Worm (Caenorhabditis elegans) whole organism, L1 larva: ENCODE measurements around the gene clc-4.

Experiments used
- C34B4.2 ChIP-seq: sonication (generic microtip); optimal IDR thresholded peaks from 2 replicates; lab custom pipeline; 2017; ENCODE audit warnings: mild to moderate bottlenecking, missing genetic modification characterization, missing compliant biosample characterization
- F16B12.6 ChIP-seq: fragments of 150-350 bp; optimal IDR thresholded peaks from 2 replicates; lab custom pipeline; 2014; ENCODE audit warnings: missing biosample characterization, missing genetic modification characterization
- Y116A8C.19 ChIP-seq: sonication (generic microtip); optimal IDR thresholded peaks from 2 replicates; lab custom pipeline; 2016; ENCODE audit warnings: missing compliant biosample characterization, missing genetic modification characterization, borderline replicate concordance
- aha-1 ChIP-seq: fragments of 150-350 bp; optimal IDR thresholded peaks from 2 replicates; lab custom pipeline; 2014; ENCODE audit warnings: missing biosample characterization, missing genetic modification characterization
- ama-1 ChIP-seq: fragments of 150-350 bp; optimal IDR thresholded peaks from 2 replicates; lab custom pipeline; 2014
- blmp-1 ChIP-seq: fragments of 150-350 bp; optimal IDR thresholded peaks from 2 replicates; lab custom pipeline; 2014; ENCODE audit warnings: missing biosample characterization, missing genetic modification characterization
- ceh-63 ChIP-seq: fragments of 200-800 bp; sonication (Bioruptor generic); optimal IDR thresholded peaks from 2 replicates; lab custom pipeline; 2018; ENCODE audit warnings: mild to moderate bottlenecking, missing genetic modification characterization, missing compliant biosample characterization
- ceh-82 ChIP-seq, 3 experiments: fragments of 150-350 bp in 1 of 3; sonication (generic microtip) in 2 of 3; optimal IDR thresholded peaks; 2 replicates each; lab custom pipeline; 2014 to 2017; ENCODE audit warnings: missing biosample characterization in 3 of 3, missing genetic modification characterization in 3 of 3
- ceh-88 ChIP-seq: fragments of 200-800 bp; sonication (Bioruptor generic); IDR thresholded peaks from 2 replicates; pipeline ENCODE4 v1.3.6; 2022; ENCODE audit warnings: missing genetic modification characterization, missing compliant biosample characterization
- ceh-90 ChIP-seq: sonication (generic microtip); optimal IDR thresholded peaks from 2 replicates; lab custom pipeline; 2016; ENCODE audit warnings: missing genetic modification characterization, missing compliant biosample characterization
- ces-1 ChIP-seq: fragments of 150-350 bp; optimal IDR thresholded peaks from 2 replicates; lab custom pipeline; 2014; ENCODE audit warnings: missing biosample characterization, missing genetic modification reagents, missing genetic modification characterization
- dpl-1 ChIP-seq, 3 experiments: fragments of 150-350 bp in 2 of 3; sonication (generic microtip) in 1 of 3; optimal IDR thresholded peaks; 2 replicates each; lab custom pipeline; 2014 to 2017; ENCODE audit warnings: missing biosample characterization in 3 of 3, missing genetic modification characterization in 3 of 3, missing genetic modification reagents in 3 of 3
- dsc-1 ChIP-seq: sonication (generic microtip); optimal IDR thresholded peaks from 2 replicates; lab custom pipeline; 2016; ENCODE audit warnings: mild to moderate bottlenecking, missing genetic modification characterization, missing compliant biosample characterization
- efl-1 ChIP-seq, 4 experiments: fragments of 150-350 bp; optimal IDR thresholded peaks in 3 of 4; peaks in 1 of 4; 1 replicate in 1 of 4; 2 replicates in 3 of 4; lab custom pipeline; 2014; ENCODE audit warnings: missing biosample characterization in 2 of 4, missing genetic modification characterization in 2 of 4, missing genetic modification reagents in 2 of 4
- egl-27 ChIP-seq, 2 experiments: fragments of 150-350 bp in 1 of 2; sonication (generic microtip); optimal IDR thresholded peaks; 3 replicates each; lab custom pipeline; 2017 to 2018; ENCODE audit warnings: missing biosample characterization in 2 of 2, missing genetic modification characterization in 2 of 2, missing genetic modification reagents in 2 of 2
- ets-5 ChIP-seq: fragments of 200-800 bp; sonication (Bioruptor generic); IDR thresholded peaks from 2 replicates; pipeline ENCODE4 v1.3.6; 2022; ENCODE audit warnings: missing genetic modification characterization, missing compliant biosample characterization
- fkh-8 ChIP-seq: sonication (generic microtip); optimal IDR thresholded peaks from 2 replicates; lab custom pipeline; 2016; ENCODE audit warnings: mild to moderate bottlenecking, missing genetic modification characterization, missing compliant biosample characterization
- fos-1 ChIP-seq: fragments of 150-350 bp; optimal IDR thresholded peaks from 2 replicates; lab custom pipeline; 2014; ENCODE audit warnings: missing biosample characterization, missing genetic modification characterization
- grh-1 ChIP-seq: fragments of 200-800 bp; sonication (Bioruptor generic); IDR thresholded peaks from 2 replicates; pipeline ENCODE4 v1.3.6; 2022; ENCODE audit warnings: missing genetic modification reagents, missing genetic modification characterization, missing compliant biosample characterization
- hlh-17 ChIP-seq: fragments of 200-800 bp; sonication (Bioruptor generic); optimal IDR thresholded peaks from 2 replicates; lab custom pipeline; 2018; ENCODE audit warnings: missing genetic modification characterization, mild to moderate bottlenecking, missing compliant biosample characterization, moderate library complexity, borderline replicate concordance
- irx-1 ChIP-seq: sonication (generic microtip); optimal IDR thresholded peaks from 2 replicates; lab custom pipeline; 2016; ENCODE audit warnings: missing genetic modification characterization, missing compliant biosample characterization
- isw-1 ChIP-seq: fragments of 200-800 bp; sonication (Bioruptor generic); IDR thresholded peaks from 2 replicates; pipeline ENCODE4 v1.3.6; 2022; ENCODE audit warnings: missing genetic modification characterization, missing compliant biosample characterization
- lin-13 ChIP-seq: fragments of 150-350 bp; optimal IDR thresholded peaks from 2 replicates; lab custom pipeline; 2014; ENCODE audit warnings: missing biosample characterization, missing genetic modification reagents, missing genetic modification characterization
- lin-14 ChIP-seq: fragments of 200-800 bp; sonication (Bioruptor generic); optimal IDR thresholded peaks from 2 replicates; lab custom pipeline; 2018; ENCODE audit warnings: mild to moderate bottlenecking, missing genetic modification characterization, moderate library complexity, missing compliant biosample characterization
- lin-15B ChIP-seq: fragments of 150-350 bp; sonication (generic microtip); optimal IDR thresholded peaks from 3 replicates; lab custom pipeline; 2014; ENCODE audit warnings: missing biosample characterization, missing genetic modification characterization
- lir-3 ChIP-seq: sonication (generic microtip); optimal IDR thresholded peaks from 2 replicates; lab custom pipeline; 2016; ENCODE audit warnings: mild to moderate bottlenecking, missing genetic modification characterization, moderate library complexity, missing compliant biosample characterization; ENCODE audit not compliant: poor library complexity
- lsy-2 ChIP-seq, 2 experiments: fragments of 150-350 bp; optimal IDR thresholded peaks; 2 replicates each; lab custom pipeline; 2014; ENCODE audit warnings: missing biosample characterization in 2 of 2, missing genetic modification characterization in 2 of 2
- mab-9 ChIP-seq: fragments of 200-800 bp; sonication (Bioruptor generic); IDR thresholded peaks from 2 replicates; pipeline ENCODE4 v1.3.6; 2022; ENCODE audit warnings: missing genetic modification reagents, missing genetic modification characterization, missing compliant biosample characterization
- mef-2 ChIP-seq: fragments of 150-350 bp; optimal IDR thresholded peaks from 2 replicates; lab custom pipeline; 2014; ENCODE audit warnings: missing biosample characterization, missing genetic modification characterization
- mep-1 ChIP-seq: fragments of 150-350 bp; optimal IDR thresholded peaks from 2 replicates; lab custom pipeline; 2014; ENCODE audit warnings: missing biosample characterization, missing genetic modification characterization
- nhr-19 ChIP-seq: fragments of 200-800 bp; sonication (Bioruptor generic); conservative IDR thresholded peaks from 2 replicates; pipeline ENCODE4 v1.3.6; 2022; ENCODE audit warnings: missing genetic modification characterization, missing compliant biosample characterization
- nhr-20 ChIP-seq: sonication (generic microtip); optimal IDR thresholded peaks from 2 replicates; lab custom pipeline; 2016; ENCODE audit warnings: mild to moderate bottlenecking, missing genetic modification characterization, missing compliant biosample characterization
- nhr-237 ChIP-seq: fragments of 150-350 bp; optimal IDR thresholded peaks from 2 replicates; lab custom pipeline; 2014; ENCODE audit warnings: missing biosample characterization, missing genetic modification characterization
- nhr-47 ChIP-seq: sonication (generic microtip); optimal IDR thresholded peaks from 2 replicates; lab custom pipeline; 2016; ENCODE audit warnings: mild to moderate bottlenecking, missing genetic modification characterization, moderate library complexity, missing compliant biosample characterization
- nhr-71 ChIP-seq: sonication (generic microtip); optimal IDR thresholded peaks from 2 replicates; lab custom pipeline; 2016; ENCODE audit warnings: mild to moderate bottlenecking, missing genetic modification characterization, moderate library complexity, missing compliant biosample characterization
- nhr-84 ChIP-seq: sonication (generic microtip); optimal IDR thresholded peaks from 2 replicates; lab custom pipeline; 2017; ENCODE audit warnings: missing biosample characterization, missing genetic modification characterization
- nhr-90 ChIP-seq: sonication (generic microtip); optimal IDR thresholded peaks from 2 replicates; lab custom pipeline; 2016; ENCODE audit warnings: mild to moderate bottlenecking, missing genetic modification characterization, missing compliant biosample characterization; ENCODE audit not compliant: poor library complexity
- pag-3 ChIP-seq: sonication (generic microtip); optimal IDR thresholded peaks from 2 replicates; lab custom pipeline; 2017; ENCODE audit warnings: missing genetic modification characterization, mild to moderate bottlenecking, missing compliant biosample characterization, antibody characterized with exemption, borderline replicate concordance; ENCODE audit not compliant: insufficient read depth
- rnt-1 ChIP-seq: sonication (generic microtip); optimal IDR thresholded peaks from 2 replicates; lab custom pipeline; 2016; ENCODE audit warnings: mild to moderate bottlenecking, missing genetic modification characterization, moderate library complexity, missing compliant biosample characterization
- skn-1 ChIP-seq: fragments of 150-350 bp; optimal IDR thresholded peaks from 2 replicates; lab custom pipeline; 2014; ENCODE audit warnings: missing biosample characterization, missing genetic modification characterization
- snpc-4 ChIP-seq: fragments of 150-350 bp; optimal IDR thresholded peaks from 2 replicates; lab custom pipeline; 2014; ENCODE audit warnings: missing biosample characterization, missing genetic modification characterization
- sox-4 ChIP-seq: sonication (generic microtip); optimal IDR thresholded peaks from 2 replicates; lab custom pipeline; 2016; ENCODE audit warnings: missing genetic modification characterization, missing compliant biosample characterization
- sptf-1 ChIP-seq: fragments of 150-350 bp; optimal IDR thresholded peaks from 2 replicates; lab custom pipeline; 2014; ENCODE audit warnings: missing biosample characterization, missing genetic modification characterization
- sup-37 ChIP-seq: fragments of 200-800 bp; sonication (Bioruptor generic); optimal IDR thresholded peaks from 2 replicates; lab custom pipeline; 2018; ENCODE audit warnings: mild to moderate bottlenecking, missing genetic modification characterization, missing compliant biosample characterization
- swsn-7 ChIP-seq: sonication (generic microtip); optimal IDR thresholded peaks from 2 replicates; lab custom pipeline; 2016; ENCODE audit warnings: missing genetic modification characterization, missing compliant biosample characterization
- unc-130 ChIP-seq: fragments of 150-350 bp; optimal IDR thresholded peaks from 2 replicates; lab custom pipeline; 2017; ENCODE audit warnings: missing biosample characterization, missing genetic modification characterization, inconsistent platforms
- unc-30 ChIP-seq: sonication (generic microtip); optimal IDR thresholded peaks from 2 replicates; lab custom pipeline; 2017; ENCODE audit warnings: missing biosample characterization, missing genetic modification characterization
- unc-86 ChIP-seq: sonication (generic microtip); optimal IDR thresholded peaks from 2 replicates; lab custom pipeline; 2016; ENCODE audit warnings: missing genetic modification characterization, missing compliant biosample characterization
- unc-98 ChIP-seq: fragments of 200-800 bp; sonication (Bioruptor generic); IDR thresholded peaks from 2 replicates; pipeline ENCODE4 v1.3.6; 2022; ENCODE audit warnings: missing genetic modification characterization, missing compliant biosample characterization
- vab-15 ChIP-seq: sonication (generic microtip); optimal IDR thresholded peaks from 2 replicates; lab custom pipeline; 2017; ENCODE audit warnings: missing genotype, mild to moderate bottlenecking, missing genetic modification characterization, missing compliant biosample characterization
- xbp-1 ChIP-seq: sonication (generic microtip); optimal IDR thresholded peaks from 2 replicates; lab custom pipeline; 2016; ENCODE audit warnings: missing genetic modification characterization, missing compliant biosample characterization
- zag-1 ChIP-seq: fragments of 150-350 bp; optimal IDR thresholded peaks from 2 replicates; lab custom pipeline; 2014; ENCODE audit warnings: missing biosample characterization, missing genetic modification characterization
- ztf-11 ChIP-seq, 2 experiments: sonication (generic microtip); optimal IDR thresholded peaks; 2 replicates each; lab custom pipeline; 2016 to 2017; ENCODE audit warnings: missing genetic modification characterization in 2 of 2, missing biosample characterization in 1 of 2, missing compliant biosample characterization in 1 of 2

clc-4 gene

ce11 chrX:10756185-10756584, 27.5 kb downstream of the clc-4 start:
- TF ChIP-seq egl-27 (tag; optimal IDR thresholded peaks at IDR 0.05; lab: Kevin White, UChicago): no peak
- TF ChIP-seq lir-3 (tag; lab: Kevin White, UChicago): no peak
- no peak for TF ChIP-seq xbp-1 (tag; lab: Kevin White, UChicago)
- TF ChIP-seq dsc-1 (tag; lab: Kevin White, UChicago): peak; percentile 39
- TF ChIP-seq skn-1 (tag; lab: Kevin White, UChicago): peak; percentile 30
- TF ChIP-seq rnt-1: peak; percentile 2
- TF ChIP-seq nhr-90 (tag; lab: Kevin White, UChicago): no peak
- TF ChIP-seq F16B12.6: no peak
- no peak for TF ChIP-seq lin-13 (GFP tag; lab: Kevin White, UChicago)
- no peak for TF ChIP-seq unc-86 (tag; lab: Kevin White, UChicago)
- no peak for TF ChIP-seq unc-98 (GFP tag; lab: Robert Waterston, UW)
- no peak for TF ChIP-seq pag-3 (tag; lab: Kevin White, UChicago)
- TF ChIP-seq swsn-7 (tag; lab: Kevin White, UChicago): no peak
- no peak for TF ChIP-seq efl-1 (optimal IDR thresholded peaks at IDR 0.05; lab: Kevin White, UChicago)
- TF ChIP-seq efl-1 (GFP tag; optimal IDR thresholded peaks at IDR 0.05 in 1 of 2; lab: Kevin White, UChicago): no peak
- TF ChIP-seq nhr-84 (tag; lab: Kevin White, UChicago): no peak
- no peak for TF ChIP-seq ceh-90
- no peak for TF ChIP-seq Y116A8C.19 (tag; lab: Kevin White, UChicago)
- TF ChIP-seq lin-14 (GFP tag; lab: Kevin White, UChicago): no peak
- TF ChIP-seq sup-37 (GFP tag; lab: Kevin White, UChicago): no peak
- TF ChIP-seq aha-1: no peak
- TF ChIP-seq vab-15 (tag; lab: Kevin White, UChicago): no peak
- TF ChIP-seq grh-1 (GFP tag; lab: Robert Waterston, UW): no peak
- no peak for TF ChIP-seq isw-1 (GFP tag; lab: Robert Waterston, UW)
- TF ChIP-seq ceh-82 (tag; optimal IDR thresholded peaks at IDR 0.05; lab: Kevin White, UChicago): peak in 1 of 3 experiments; percentile 6
- TF ChIP-seq snpc-4 (tag; lab: Kevin White, UChicago): no peak
- TF ChIP-seq sptf-1 (tag; lab: Kevin White, UChicago): no peak
- TF ChIP-seq ztf-11 (tag; optimal IDR thresholded peaks at IDR 0.05; lab: Kevin White, UChicago): no peak
- TF ChIP-seq ces-1: no peak
- TF ChIP-seq fkh-8 (tag; lab: Kevin White, UChicago): peak; percentile 59
- TF ChIP-seq nhr-20: no peak
- TF ChIP-seq C34B4.2: no peak
- TF ChIP-seq hlh-17 (GFP tag; lab: Kevin White, UChicago): no peak
- no peak for TF ChIP-seq ceh-63 (GFP tag; lab: Kevin White, UChicago)
- TF ChIP-seq mep-1 (tag; lab: Kevin White, UChicago): no peak
- no peak for TF ChIP-seq unc-30 (tag; lab: Kevin White, UChicago)
- no peak for TF ChIP-seq ama-1
- TF ChIP-seq mab-9: no peak
- peak; percentile 6 for TF ChIP-seq fos-1
- no peak for TF ChIP-seq nhr-237 (tag; lab: Kevin White, UChicago)
- TF ChIP-seq unc-130 (tag; lab: Kevin White, UChicago): no peak
- TF ChIP-seq zag-1 (tag; lab: Kevin White, UChicago): no peak
- peak in 1 of 2 experiments; percentile 32 for TF ChIP-seq lsy-2 (tag; optimal IDR thresholded peaks at IDR 0.05; lab: Kevin White, UChicago)
- TF ChIP-seq sox-4 (tag; lab: Kevin White, UChicago): peak; percentile 41
- no peak for TF ChIP-seq irx-1 (tag; lab: Kevin White, UChicago)
- TF ChIP-seq lin-15B (tag; lab: Kevin White, UChicago): no peak
- TF ChIP-seq nhr-71 (tag; lab: Kevin White, UChicago): peak; percentile 6
- no peak for TF ChIP-seq nhr-19
- peak; percentile 55 for TF ChIP-seq nhr-47 (tag; lab: Kevin White, UChicago)
- no peak for TF ChIP-seq ets-5 (GFP tag; lab: Robert Waterston, UW)
- no peak for TF ChIP-seq ceh-88 (GFP tag; lab: Robert Waterston, UW)
- no peak for TF ChIP-seq mef-2 (tag; lab: Kevin White, UChicago)
- no peak for TF ChIP-seq dpl-1 (GFP tag; optimal IDR thresholded peaks at IDR 0.05; lab: Kevin White, UChicago)
- TF ChIP-seq blmp-1 (tag; lab: Kevin White, UChicago): no peak
